Fruit fly (Drosophila melanogaster): ENCODE data around the gene ex.

dm6 chr2L:480638-481399 lies 49.8 kb downstream of the ex start:
- TF ChIP-seq insv (GFP tag; optimal IDR thresholded peaks at IDR 0.05) (peak; percentile 89 to 94), vvl (GFP tag; IDR thresholded peaks at IDR 0.05) (no peak), CG15696 (tag; optimal IDR thresholded peaks at IDR 0.05) (peak; percentile 100), CG18011 (GFP tag; optimal IDR thresholded peaks at IDR 0.05) (peak; percentile 95), CG8478 (optimal IDR thresholded peaks at IDR 0.05) (no peak), Atf6 (GFP tag; IDR thresholded peaks at IDR 0.05) (no peak), CG6813 (GFP tag; optimal IDR thresholded peaks at IDR 0.05) (peak; percentile 100), Bteb2 (GFP tag; optimal IDR thresholded peaks at IDR 0.05) (peak; percentile 100), sima (GFP tag; optimal IDR thresholded peaks at IDR 0.05) (peak; percentile 100), crc (GFP tag; optimal IDR thresholded peaks at IDR 0.05) (peak; percentile 100), aop (GFP tag; IDR thresholded peaks at IDR 0.05) (no peak)
